Worm (Caenorhabditis elegans): ENCODE data around the gene Y94H6A.7.

- TF ChIP-seq aly-2 (tag; optimal IDR thresholded peaks at IDR 0.05) (no peak), ztf-4 (tag; optimal IDR thresholded peaks at IDR 0.05) (no peak), nhr-237 (tag; optimal IDR thresholded peaks at IDR 0.05) (no peak), jun-1 (tag; optimal IDR thresholded peaks at IDR 0.05) (peak; percentile 23), snpc-4 (tag; optimal IDR thresholded peaks at IDR 0.05) (peak; percentile 70), nhr-11 (tag; optimal IDR thresholded peaks at IDR 0.05) (no peak), mdl-1 (tag; optimal IDR thresholded peaks at IDR 0.05) (no peak)
Measured at ce11 chrIV:2725784-2726183, 9.4 kb upstream of the Y94H6A.7 start, which contains the start of gene ubxn-2.

All from whole organism, L3 larva.